4 worm cellular contexts compared by ENCODE assay signal in genomic region chrV:11782809-11783440, ce11.
A peak's percentile ranks its signal among the peaks of the same experiment; 100 is the strongest.
TF ChIP-seq lines count a peak whose summit lies in the region.

Gene F55A11.11 (plus strand): TSS chrV:11783149.

TF ChIP-seq in whole organism, L2 larva, 48 proteins besides CTCF, POLR2A, EP300 and RAD21 (continued from another document):
- TF ChIP-seq blmp-1 (tag; optimal IDR thresholded peaks at IDR 0.05; lab: Kevin White, UChicago; ENCODE audit: insufficient read depth) (peak; percentile 67), fos-1 (tag; optimal IDR thresholded peaks at IDR 0.05; lab: Kevin White, UChicago) (peak; percentile 74), aly-2 (tag; optimal IDR thresholded peaks at IDR 0.05; lab: Kevin White, UChicago) (no peak), mab-5 (tag; optimal IDR thresholded peaks at IDR 0.05; lab: Kevin White, UChicago) (no peak), snpc-4 (tag; optimal IDR thresholded peaks at IDR 0.05; lab: Kevin White, UChicago) (peak; percentile 16), nhr-25 (tag; optimal IDR thresholded peaks at IDR 0.05; lab: Kevin White, UChicago) (peak; percentile 48), unc-55 (GFP tag; optimal IDR thresholded peaks at IDR 0.05; lab: Kevin White, UChicago) (no peak), ztf-4 (tag; optimal IDR thresholded peaks at IDR 0.05; lab: Kevin White, UChicago) (no peak), mbf-1 (tag; optimal IDR thresholded peaks at IDR 0.05; lab: Kevin White, UChicago) (no peak), lin-11 (tag; optimal IDR thresholded peaks at IDR 0.05; lab: Kevin White, UChicago) (peak; percentile 88), ztf-11 (tag; optimal IDR thresholded peaks at IDR 0.05; lab: Kevin White, UChicago) (no peak), lin-39 (tag; optimal IDR thresholded peaks at IDR 0.05; lab: Kevin White, UChicago) (no peak), C34F6.9 (tag; optimal IDR thresholded peaks at IDR 0.05; lab: Kevin White, UChicago) (peak; percentile 59), dmd-4 (tag; optimal IDR thresholded peaks at IDR 0.05; lab: Kevin White, UChicago) (no peak), sem-4 (tag; optimal IDR thresholded peaks at IDR 0.05; lab: Kevin White, UChicago) (peak; percentile 40), unc-39 (tag; optimal IDR thresholded peaks at IDR 0.05; lab: Kevin White, UChicago) (no peak), ztf-1 (GFP tag; conservative IDR thresholded peaks at IDR 0.05; lab: Robert Waterston, UW) (no peak), lin-13 (GFP tag; optimal IDR thresholded peaks at IDR 0.05; lab: Kevin White, UChicago) (peak; percentile 45), egl-27 (tag; optimal IDR thresholded peaks at IDR 0.05; lab: Kevin White, UChicago) (peak; percentile 20), nhr-11 (tag; optimal IDR thresholded peaks at IDR 0.05; lab: Kevin White, UChicago) (no peak), R02D3.7 (tag; optimal IDR thresholded peaks at IDR 0.05; lab: Kevin White, UChicago) (no peak), nhr-129 (tag; optimal IDR thresholded peaks at IDR 0.05; lab: Kevin White, UChicago) (peak; percentile 94), ceh-82 (tag; optimal IDR thresholded peaks at IDR 0.05; lab: Kevin White, UChicago) (peak; percentile 2), peb-1 (tag; optimal IDR thresholded peaks at IDR 0.05; lab: Kevin White, UChicago) (no peak), unc-62 (GFP tag; optimal IDR thresholded peaks at IDR 0.05; lab: Kevin White, UChicago) (no peak)

TF ChIP-seq in whole organism, L4 larva, 104 proteins besides CTCF, POLR2A, EP300 and RAD21 (continued from another document and continues in another):
- TF ChIP-seq zip-2 (tag; optimal IDR thresholded peaks at IDR 0.05; lab: Kevin White, UChicago) (peak; percentile 68), D1046.2 (GFP tag; IDR thresholded peaks at IDR 0.05; lab: Robert Waterston, UW) (peak; percentile 93), duxl-1 (tag; optimal IDR thresholded peaks at IDR 0.05; lab: Kevin White, UChicago; ENCODE audit: poor library complexity) (peak; percentile 84), gei-8 (GFP tag; optimal IDR thresholded peaks at IDR 0.05; lab: Kevin White, UChicago) (peak; percentile 95), aha-1 (tag; lab: Kevin White, UChicago) (peak; percentile 99), Y5F2A.4 (GFP tag; optimal IDR thresholded peaks at IDR 0.05; lab: Kevin White, UChicago) (peak; percentile 93), ceh-44 (GFP tag; IDR thresholded peaks at IDR 0.05; lab: Robert Waterston, UW) (peak; percentile 92), lin-13 (GFP tag; optimal IDR thresholded peaks at IDR 0.05; lab: Kevin White, UChicago) (peak; percentile 87), ama-1 (optimal IDR thresholded peaks at IDR 0.05; lab: Kevin White, UChicago) (peak; percentile 65), hlh-30 (tag; optimal IDR thresholded peaks at IDR 0.05; lab: Kevin White, UChicago; ENCODE audit: insufficient read depth) (peak; percentile 64), pqm-1 (tag; optimal IDR thresholded peaks at IDR 0.05; lab: Kevin White, UChicago) (no peak), lin-15B (tag; optimal IDR thresholded peaks at IDR 0.05; lab: Kevin White, UChicago) (no peak), Y75B8A.6 (GFP tag; IDR thresholded peaks at IDR 0.05; lab: Robert Waterston, UW) (peak; percentile 82), ZK546.5 (tag; optimal IDR thresholded peaks at IDR 0.05; lab: Kevin White, UChicago) (no peak), mdl-1 (tag; optimal IDR thresholded peaks at IDR 0.05; lab: Kevin White, UChicago) (peak; percentile 6 to 33), zip-11 (GFP tag; IDR thresholded peaks at IDR 0.05; lab: Robert Waterston, UW) (peak; percentile 89), T20F7.1 (GFP tag; optimal IDR thresholded peaks at IDR 0.05; lab: Kevin White, UChicago) (peak; percentile 79), ceh-82 (tag; optimal IDR thresholded peaks at IDR 0.05; lab: Kevin White, UChicago) (no peak), ZK337.2 (GFP tag; IDR thresholded peaks at IDR 0.05; lab: Robert Waterston, UW) (peak; percentile 91), nhr-77 (tag; optimal IDR thresholded peaks at IDR 0.05; lab: Kevin White, UChicago) (peak; percentile 12), F37D6.2 (tag; optimal IDR thresholded peaks at IDR 0.05; lab: Kevin White, UChicago) (peak; percentile 53), snpc-4 (tag; optimal IDR thresholded peaks at IDR 0.05; lab: Kevin White, UChicago) (no peak), snpc-1.2 (GFP tag; IDR thresholded peaks at IDR 0.05; lab: Robert Waterston, UW) (peak; percentile 92), egl-43 (GFP tag; IDR thresholded peaks at IDR 0.05; lab: Robert Waterston, UW) (peak; percentile 99), ceh-28 (tag; optimal IDR thresholded peaks at IDR 0.05; lab: Kevin White, UChicago) (no peak), madf-9 (GFP tag; conservative IDR thresholded peaks at IDR 0.05; lab: Robert Waterston, UW) (peak; percentile 90), hmg-1.1 (GFP tag; IDR thresholded peaks at IDR 0.05; lab: Robert Waterston, UW) (peak; percentile 92), daf-12 (tag; optimal IDR thresholded peaks at IDR 0.05; lab: Kevin White, UChicago) (no peak), rbr-2 (tag; optimal IDR thresholded peaks at IDR 0.05; lab: Kevin White, UChicago) (peak; percentile 84), set-16 (GFP tag; IDR thresholded peaks at IDR 0.05; lab: Robert Waterston, UW) (no peak; the same call in 1 of the 2 replicates), attf-4 (tag; optimal IDR thresholded peaks at IDR 0.05; lab: Kevin White, UChicago) (no peak), F49E8.2 (tag; optimal IDR thresholded peaks at IDR 0.05; lab: Kevin White, UChicago; ENCODE audit: borderline replicate concordance) (peak; percentile 87), cey-2 (tag; optimal IDR thresholded peaks at IDR 0.05; lab: Kevin White, UChicago; ENCODE audit: borderline replicate concordance, insufficient read depth) (no peak), dmd-8 (GFP tag; IDR thresholded peaks at IDR 0.05; lab: Robert Waterston, UW) (peak; percentile 98; the same call in 1 of the 2 replicates), lin-1 (GFP tag; IDR thresholded peaks at IDR 0.05; lab: Robert Waterston, UW) (peak; percentile 95)

TF ChIP-seq in whole organism, late embryonic, 69 proteins besides CTCF, POLR2A, EP300 and RAD21 (continued from another document and continues in another):
- TF ChIP-seq ceh-30 (tag; optimal IDR thresholded peaks at IDR 0.05; lab: Kevin White, UChicago) (no peak), K09A11.1 (tag; optimal IDR thresholded peaks at IDR 0.05; lab: Kevin White, UChicago; ENCODE audit: insufficient read depth) (peak; percentile 78), tbx-2 (tag; optimal IDR thresholded peaks at IDR 0.05; lab: Kevin White, UChicago) (peak; percentile 94), ceh-34 (tag; optimal IDR thresholded peaks at IDR 0.05; lab: Kevin White, UChicago) (peak; percentile 92), ceh-14 (tag; optimal IDR thresholded peaks at IDR 0.05; lab: Kevin White, UChicago) (peak; percentile 94), ceh-31 (tag; optimal IDR thresholded peaks at IDR 0.05; lab: Kevin White, UChicago) (peak; percentile 85), fax-1 (tag; optimal IDR thresholded peaks at IDR 0.05; lab: Kevin White, UChicago) (peak; percentile 88), hlh-13 (GFP tag; optimal IDR thresholded peaks at IDR 0.05; lab: Kevin White, UChicago) (peak; percentile 94), ets-4 (tag; optimal IDR thresholded peaks at IDR 0.05; lab: Kevin White, UChicago) (peak; percentile 63), sdc-2 (tag; optimal IDR thresholded peaks at IDR 0.05; lab: Kevin White, UChicago) (peak; percentile 87), nfya-1 (tag; optimal IDR thresholded peaks at IDR 0.05; lab: Kevin White, UChicago) (peak; percentile 81), syd-9 (tag; optimal IDR thresholded peaks at IDR 0.05; lab: Kevin White, UChicago) (peak; percentile 95), ama-1 (optimal IDR thresholded peaks at IDR 0.05; lab: Kevin White, UChicago) (no peak), npax-4 (tag; optimal IDR thresholded peaks at IDR 0.05; lab: Kevin White, UChicago) (peak; percentile 90), pax-1 (tag; optimal IDR thresholded peaks at IDR 0.05; lab: Kevin White, UChicago) (no peak), F13H6.1 (tag; optimal IDR thresholded peaks at IDR 0.05; lab: Kevin White, UChicago) (peak; percentile 87), unc-3 (GFP tag; conservative IDR thresholded peaks at IDR 0.05; lab: Robert Waterston, UW) (peak; percentile 93), unc-3 (tag; optimal IDR thresholded peaks at IDR 0.05; lab: Kevin White, UChicago) (peak; percentile 92), nhr-232 (tag; optimal IDR thresholded peaks at IDR 0.05; lab: Kevin White, UChicago) (peak; percentile 93), ahr-1 (tag; optimal IDR thresholded peaks at IDR 0.05; lab: Kevin White, UChicago) (peak; percentile 88), ceh-48 (tag; optimal IDR thresholded peaks at IDR 0.05; lab: Kevin White, UChicago) (peak; percentile 91), fkh-6 (tag; optimal IDR thresholded peaks at IDR 0.05; lab: Kevin White, UChicago) (peak; percentile 94), K02D7.2 (tag; optimal IDR thresholded peaks at IDR 0.05; lab: Kevin White, UChicago) (peak; percentile 91), unc-42 (tag; optimal IDR thresholded peaks at IDR 0.05; lab: Kevin White, UChicago) (no peak), elt-4 (tag; optimal IDR thresholded peaks at IDR 0.05; lab: Kevin White, UChicago) (peak; percentile 52), pqm-1 (tag; optimal IDR thresholded peaks at IDR 0.05; lab: Kevin White, UChicago) (peak; percentile 95), dmd-4 (tag; optimal IDR thresholded peaks at IDR 0.05; lab: Kevin White, UChicago; ENCODE audit: borderline replicate concordance) (peak; percentile 83), pag-3 (tag; optimal IDR thresholded peaks at IDR 0.05; lab: Kevin White, UChicago; ENCODE audit: borderline replicate concordance) (peak; percentile 75), tbx-7 (tag; optimal IDR thresholded peaks at IDR 0.05; lab: Kevin White, UChicago) (peak; percentile 61), gmeb-2 (tag; optimal IDR thresholded peaks at IDR 0.05; lab: Kevin White, UChicago) (peak; percentile 94), zip-5 (tag; optimal IDR thresholded peaks at IDR 0.05; lab: Kevin White, UChicago) (peak; percentile 79), hlh-8 (tag; optimal IDR thresholded peaks at IDR 0.05; lab: Kevin White, UChicago) (peak; percentile 85), mec-3 (tag; optimal IDR thresholded peaks at IDR 0.05; lab: Kevin White, UChicago; ENCODE audit: borderline replicate concordance) (peak; percentile 80), dve-1 (tag; optimal IDR thresholded peaks at IDR 0.05; lab: Kevin White, UChicago) (peak; percentile 89), ceh-2 (tag; optimal IDR thresholded peaks at IDR 0.05; lab: Kevin White, UChicago) (peak; percentile 88), ztf-16 (tag; optimal IDR thresholded peaks at IDR 0.05; lab: Kevin White, UChicago) (peak; percentile 94), hlh-15 (tag; optimal IDR thresholded peaks at IDR 0.05; lab: Kevin White, UChicago) (peak; percentile 90), nhr-11 (tag; optimal IDR thresholded peaks at IDR 0.05; lab: Kevin White, UChicago) (no peak), lim-6 (tag; optimal IDR thresholded peaks at IDR 0.05; lab: Kevin White, UChicago) (peak; percentile 48), ceh-18 (tag; optimal IDR thresholded peaks at IDR 0.05; lab: Kevin White, UChicago) (peak; percentile 79)

TF ChIP-seq in whole organism, mixed stage, embryonic, 35 proteins besides CTCF, POLR2A, EP300 and RAD21 (continued from another document):
- TF ChIP-seq ceh-39 (tag; optimal IDR thresholded peaks at IDR 0.05; lab: Kevin White, UChicago) = peak; percentile 28
- TF ChIP-seq bed-3 (GFP tag; optimal IDR thresholded peaks at IDR 0.05; lab: Kevin White, UChicago) = peak; percentile 91
- TF ChIP-seq lsy-2 (tag; optimal IDR thresholded peaks at IDR 0.05; lab: Kevin White, UChicago) = peak; percentile 28
- no peak for TF ChIP-seq ces-1 (GFP tag; optimal IDR thresholded peaks at IDR 0.05; lab: Kevin White, UChicago)
- peak; percentile 57 for TF ChIP-seq mep-1 (tag; optimal IDR thresholded peaks at IDR 0.05; lab: Kevin White, UChicago)
- TF ChIP-seq tbx-8 (GFP tag; optimal IDR thresholded peaks at IDR 0.05; lab: Kevin White, UChicago) = peak; percentile 86
